Worm (Caenorhabditis elegans) whole organism, L2 larva: ENCODE measurements around the gene F54D8.10.

Experiments used
- C34F6.9 ChIP-seq: fragments of 150-350 bp; optimal IDR thresholded peaks from 2 replicates; lab custom pipeline; 2014; ENCODE audit warnings: missing biosample characterization, missing genetic modification characterization
- blmp-1 ChIP-seq: sonication (generic microtip); optimal IDR thresholded peaks from 2 replicates; lab custom pipeline; 2017; ENCODE audit warnings: missing genetic modification characterization, mild to moderate bottlenecking, missing compliant biosample characterization, antibody characterized with exemption, moderate library complexity; ENCODE audit not compliant: insufficient read depth
- ceh-82 ChIP-seq: fragments of 150-350 bp; optimal IDR thresholded peaks from 2 replicates; lab custom pipeline; 2014; ENCODE audit warnings: missing biosample characterization, missing genetic modification characterization
- crh-2 ChIP-seq: sonication (generic microtip); optimal IDR thresholded peaks from 2 replicates; lab custom pipeline; 2017; ENCODE audit warnings: missing biosample characterization, missing genetic modification characterization
- elt-3 ChIP-seq: sonication (generic microtip); optimal IDR thresholded peaks from 2 replicates; lab custom pipeline; 2017; ENCODE audit warnings: missing biosample characterization, missing genetic modification characterization
- lin-13 ChIP-seq: fragments of 150-350 bp; optimal IDR thresholded peaks from 2 replicates; lab custom pipeline; 2014; ENCODE audit warnings: missing biosample characterization, missing genetic modification reagents, missing genetic modification characterization
- mdl-1 ChIP-seq, 2 experiments: fragments of 150-350 bp in 1 of 2; sonication (generic microtip) in 1 of 2; optimal IDR thresholded peaks; 2 replicates each; lab custom pipeline; 2017; ENCODE audit warnings: missing biosample characterization in 2 of 2, missing genetic modification characterization in 2 of 2
- nhr-23 ChIP-seq: fragments of 150-350 bp; optimal IDR thresholded peaks from 2 replicates; lab custom pipeline; 2014; ENCODE audit warnings: missing biosample characterization, missing genetic modification reagents, missing genetic modification characterization
- nhr-77 ChIP-seq: fragments of 150-350 bp; optimal IDR thresholded peaks from 2 replicates; lab custom pipeline; 2014; ENCODE audit warnings: missing biosample characterization, missing genetic modification characterization
- skn-1 ChIP-seq: sonication (generic microtip); optimal IDR thresholded peaks from 2 replicates; lab custom pipeline; 2017; ENCODE audit warnings: missing biosample characterization, missing genetic modification characterization
- unc-39 ChIP-seq: fragments of 150-350 bp; optimal IDR thresholded peaks from 2 replicates; lab custom pipeline; 2014; ENCODE audit warnings: missing biosample characterization, missing genetic modification characterization
- unc-62 ChIP-seq: fragments of 150-350 bp; optimal IDR thresholded peaks from 2 replicates; lab custom pipeline; 2014; ENCODE audit warnings: missing biosample characterization, missing genetic modification reagents, missing genetic modification characterization
- zag-1 ChIP-seq: fragments of 150-350 bp; optimal IDR thresholded peaks from 2 replicates; lab custom pipeline; 2014; ENCODE audit warnings: missing biosample characterization, missing genetic modification characterization
- ztf-1 ChIP-seq: fragments of 200-800 bp; sonication (Bioruptor generic); conservative IDR thresholded peaks from 2 replicates; pipeline ENCODE4 v1.3.6; 2022; ENCODE audit warnings: missing genetic modification characterization, missing compliant biosample characterization

ce11 chrIII:5096741-5097140, 2.1 kb downstream of the F54D8.10 start:
- TF ChIP-seq C34F6.9 (tag; lab: Kevin White, UChicago) (no peak), ztf-1 (GFP tag; lab: Robert Waterston, UW) (no peak), lin-13 (no peak), unc-39 (tag; lab: Kevin White, UChicago) (no peak), ceh-82 (tag; lab: Kevin White, UChicago) (no peak), nhr-23 (tag; lab: Kevin White, UChicago) (no peak), blmp-1 (tag; lab: Kevin White, UChicago) (peak; percentile 46), crh-2 (peak; percentile 5), skn-1 (tag; lab: Kevin White, UChicago) (no peak), elt-3 (tag; lab: Kevin White, UChicago) (no peak), nhr-77 (no peak), mdl-1 (tag; optimal IDR thresholded peaks at IDR 0.05; lab: Kevin White, UChicago) (peak in 1 of 2 experiments; percentile 33), zag-1 (tag; lab: Kevin White, UChicago) (no peak), unc-62 (GFP tag; lab: Kevin White, UChicago) (no peak)
